Fruit fly (Drosophila melanogaster) whole organism, embryonic: ENCODE data around the gene Gr61a.

ENCODE experiments used
- CG1603 ChIP-seq: fragments of 200-800 bp; sonication (Bioruptor generic); optimal IDR thresholded peaks from 2 replicates; lab custom pipeline; 2019; ENCODE audit warnings: missing biosample characterization, mild to moderate bottlenecking, missing genetic modification characterization, moderate library complexity
- Dfd ChIP-seq, 2 experiments: fragments of >200 bp; optimal IDR thresholded peaks; 2 replicates each; lab custom pipeline; 2017; ENCODE audit warnings: missing biosample characterization in 2 of 2, missing genetic modification characterization in 2 of 2
- amos ChIP-seq: fragments of 200-800 bp; sonication (Bioruptor generic); IDR thresholded peaks from 2 replicates; pipeline ENCODE4 v1.3.6; 2022; ENCODE audit warnings: missing biosample characterization, missing genetic modification characterization; ENCODE audit not compliant: partially characterized antibody
- aop ChIP-seq: fragments of 200-800 bp; sonication (Bioruptor generic); IDR thresholded peaks from 2 replicates; pipeline ENCODE4 v1.3.6; 2022; ENCODE audit warnings: missing biosample characterization, missing genetic modification characterization
- fd64A ChIP-seq: fragments of 200-800 bp; sonication (Bioruptor generic); optimal IDR thresholded peaks from 3 replicates; lab custom pipeline; 2018; ENCODE audit warnings: missing biosample characterization, mild to moderate bottlenecking, missing genetic modification characterization

DNA sequence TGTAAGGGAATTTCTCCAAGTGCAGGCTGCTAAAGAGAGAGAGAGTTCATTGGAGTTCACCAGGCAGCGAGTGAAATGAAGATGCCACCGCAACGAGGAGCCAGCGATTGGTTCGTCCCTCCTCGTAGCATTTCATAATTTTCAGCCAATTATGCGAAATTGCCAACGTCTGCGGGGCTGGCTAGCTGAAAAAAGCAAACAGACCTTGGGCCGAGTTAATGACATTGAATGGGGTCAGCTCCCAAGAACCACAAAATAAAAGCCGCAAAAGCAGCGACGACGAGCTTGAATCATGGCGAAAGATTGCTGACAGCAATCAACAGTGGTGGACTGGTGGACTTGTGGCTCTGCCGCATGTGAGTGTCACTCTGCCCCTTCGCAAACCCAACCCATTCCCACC lies 17.7 kb upstream of the Gr61a start:
- no peak for TF ChIP-seq aop (GFP tag; lab: Robert Waterston, UW)
- TF ChIP-seq Dfd (GFP tag; optimal IDR thresholded peaks at IDR 0.05; lab: Kevin White, UChicago): no peak
- TF ChIP-seq amos (GFP tag; lab: Robert Waterston, UW): no peak
- TF ChIP-seq CG1603 (tag; lab: Kevin White, UChicago): no peak
- no peak for TF ChIP-seq fd64A (GFP tag; lab: Kevin White, UChicago)
